Fruit fly (Drosophila melanogaster) whole organism, adult: Measurements from ENCODE around the gene Phf5a.

Source experiments
- CG14711 ChIP-seq: fragments of 200-800 bp; sonication (Bioruptor generic); optimal IDR thresholded peaks from 2 replicates; lab custom pipeline; 2018; ENCODE audit warnings: missing biosample characterization, mild to moderate bottlenecking, missing genetic modification characterization, moderate library complexity
- CG1620 ChIP-seq: fragments of 200-800 bp; sonication (Bioruptor generic); optimal IDR thresholded peaks from 2 replicates; lab custom pipeline; 2016; ENCODE audit warnings: missing biosample characterization, missing genetic modification characterization
- CG33017 ChIP-seq: fragments of 200-800 bp; sonication (Bioruptor generic); optimal IDR thresholded peaks from 2 replicates; lab custom pipeline; 2018; ENCODE audit warnings: missing biosample characterization, mild to moderate bottlenecking, missing genetic modification characterization, moderate library complexity
- CG5204 ChIP-seq: fragments of 200-800 bp; sonication (Bioruptor generic); optimal IDR thresholded peaks from 2 replicates; lab custom pipeline; 2016; ENCODE audit warnings: missing biosample characterization, missing genetic modification characterization
- CG7045 ChIP-seq: fragments of 200-800 bp; sonication (Bioruptor generic); optimal IDR thresholded peaks from 2 replicates; lab custom pipeline; 2017; ENCODE audit warnings: missing biosample characterization, mild to moderate bottlenecking, missing genetic modification characterization
- CG7101 ChIP-seq: fragments of 200-800 bp; sonication (Bioruptor generic); optimal IDR thresholded peaks from 2 replicates; lab custom pipeline; 2018; ENCODE audit warnings: missing biosample characterization, mild to moderate bottlenecking, missing genetic modification characterization, moderate library complexity
- Clk ChIP-seq: fragments of 200-800 bp; sonication (Bioruptor generic); optimal IDR thresholded peaks from 2 replicates; lab custom pipeline; 2017; ENCODE audit warnings: missing biosample characterization, missing genetic modification characterization
- Crg-1 ChIP-seq: fragments of 200-800 bp; sonication (Bioruptor generic); optimal IDR thresholded peaks from 2 replicates; lab custom pipeline; 2016; ENCODE audit warnings: missing biosample characterization, missing genetic modification characterization
- Hr96 ChIP-seq: fragments of 200-800 bp; sonication (Bioruptor generic); optimal IDR thresholded peaks from 2 replicates; lab custom pipeline; 2016; ENCODE audit warnings: missing biosample characterization, missing genetic modification characterization
- bab1 ChIP-seq: fragments of 200-800 bp; sonication (Bioruptor generic); optimal IDR thresholded peaks from 3 replicates; lab custom pipeline; 2019; ENCODE audit warnings: missing biosample characterization, mild to moderate bottlenecking, missing genetic modification characterization, moderate library complexity
- kay ChIP-seq: fragments of 200-800 bp; sonication (Bioruptor generic); peaks from one replicate; lab custom pipeline; 2016; ENCODE audit warnings: missing biosample characterization, missing genetic modification characterization, borderline replicate concordance
- ovo ChIP-seq: fragments of 200-800 bp; sonication (Bioruptor generic); optimal IDR thresholded peaks from 2 replicates; lab custom pipeline; 2016; ENCODE audit warnings: missing biosample characterization, missing genetic modification characterization
- pad ChIP-seq: fragments of 200-800 bp; sonication (Bioruptor generic); optimal IDR thresholded peaks from 3 replicates; lab custom pipeline; 2017; ENCODE audit warnings: missing biosample characterization, missing genetic modification characterization, mild to moderate bottlenecking, moderate library complexity, missing genetic modification reagents
- toe ChIP-seq: fragments of 200-800 bp; sonication (Bioruptor generic); optimal IDR thresholded peaks from 2 replicates; lab custom pipeline; 2016; ENCODE audit warnings: missing biosample characterization, missing genetic modification characterization

DNA sequence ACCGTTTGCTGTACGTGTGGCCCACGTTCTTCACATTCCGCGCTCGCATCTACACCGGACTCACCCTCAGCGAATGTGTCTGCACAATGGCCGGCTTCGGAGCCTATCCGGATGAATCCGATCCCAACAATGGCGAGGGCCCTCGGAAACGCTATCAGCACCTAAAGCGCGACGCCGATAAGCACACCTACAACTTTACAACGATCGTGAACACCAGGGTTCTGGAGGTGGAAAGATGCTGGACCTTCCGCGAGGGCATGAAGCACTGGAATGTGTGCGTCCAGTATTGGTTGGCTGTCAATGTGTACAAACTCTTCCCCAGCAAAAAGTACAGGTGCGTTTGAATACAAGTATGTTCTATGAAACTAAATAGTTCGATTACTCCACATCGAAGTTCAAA lies 33.1 kb downstream of the Phf5a start:
- TF ChIP-seq CG33017 (no peak), toe (GFP tag; lab: Kevin White, UChicago) (no peak), kay (GFP tag; lab: Kevin White, UChicago) (no peak), Hr96 (no peak), bab1 (GFP tag; lab: Kevin White, UChicago) (no peak), CG5204 (GFP tag; lab: Kevin White, UChicago) (no peak), Clk (GFP tag; lab: Kevin White, UChicago) (no peak), pad (GFP tag; lab: Kevin White, UChicago) (no peak), CG7101 (tag; lab: Kevin White, UChicago) (no peak), Crg-1 (GFP tag; lab: Kevin White, UChicago) (no peak), ovo (GFP tag; lab: Kevin White, UChicago) (no peak), CG7045 (no peak), CG1620 (GFP tag; lab: Kevin White, UChicago) (no peak), CG14711 (tag; lab: Kevin White, UChicago) (no peak)
